Worm (Caenorhabditis elegans) whole organism, midembryonic: ENCODE data around the gene npp-21.

Source experiments
- T22C8.4 ChIP-seq: fragments of 200-800 bp; sonication (Bioruptor generic); IDR thresholded peaks from 2 replicates; pipeline ENCODE4 v1.3.6; 2022; ENCODE audit warnings: missing genetic modification characterization, missing compliant biosample characterization
- cog-1 ChIP-seq: sonication (generic microtip); optimal IDR thresholded peaks from 2 replicates; lab custom pipeline; 2016; ENCODE audit warnings: missing genetic modification characterization, missing compliant biosample characterization
- flt-1 ChIP-seq: fragments of 200-800 bp; sonication (Bioruptor generic); IDR thresholded peaks from 2 replicates; pipeline ENCODE4 v1.3.6; 2022; ENCODE audit warnings: missing genetic modification characterization, missing compliant biosample characterization
- klf-2 ChIP-seq: fragments of 200-800 bp; sonication (Bioruptor generic); conservative IDR thresholded peaks from 2 replicates; pipeline ENCODE4 v1.3.6; 2022; ENCODE audit warnings: missing genetic modification reagents, missing genetic modification characterization, missing compliant biosample characterization
- med-1 ChIP-seq: sonication (generic microtip); optimal IDR thresholded peaks from 2 replicates; lab custom pipeline; 2017; ENCODE audit warnings: missing genetic modification characterization, mild to moderate bottlenecking, missing compliant biosample characterization, antibody characterized with exemption, missing genetic modification reagents; ENCODE audit not compliant: insufficient read depth
- tab-1 ChIP-seq: fragments of 200-800 bp; sonication (Bioruptor generic); IDR thresholded peaks from 2 replicates; pipeline ENCODE4 v1.3.6; 2022; ENCODE audit warnings: missing genetic modification characterization, missing compliant biosample characterization

DNA sequence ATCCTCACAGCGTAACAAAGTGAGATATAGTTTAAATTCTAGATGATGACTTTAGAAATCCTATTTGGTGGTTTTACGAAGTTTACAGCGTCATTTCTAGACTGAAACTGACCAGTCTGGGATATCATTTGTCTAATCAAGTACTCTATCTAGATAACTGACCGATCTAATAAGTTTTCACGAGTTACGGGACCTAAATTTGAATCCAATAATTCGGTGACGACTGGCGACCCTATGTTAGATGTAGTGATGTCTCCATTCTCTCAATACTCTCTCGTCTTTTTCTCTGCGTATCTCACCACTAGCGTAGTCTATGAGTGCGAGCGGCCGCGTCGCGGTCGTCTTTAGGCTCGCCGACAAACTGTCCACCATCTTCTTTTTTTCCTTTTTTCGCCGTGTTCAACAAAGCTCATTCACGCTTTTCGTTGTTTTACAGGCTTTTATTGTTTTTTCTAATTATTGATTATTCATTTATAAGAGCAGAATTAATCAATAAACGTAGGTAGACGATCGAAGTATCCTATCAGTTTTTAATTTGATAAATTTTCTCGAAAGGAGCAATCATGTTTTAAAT is 15.9 kb downstream of the npp-21 start:
- TF ChIP-seq tab-1 (GFP tag; lab: Robert Waterston, UW) (no peak), klf-2 (GFP tag; lab: Robert Waterston, UW) (no peak), cog-1 (tag; lab: Kevin White, UChicago) (no peak), T22C8.4 (GFP tag; lab: Robert Waterston, UW) (peak; percentile 43; the same call in 1 of the 2 replicates), med-1 (GFP tag; lab: Kevin White, UChicago) (no peak), flt-1 (GFP tag; lab: Robert Waterston, UW) (no peak)
